Fruit fly (Drosophila melanogaster) whole organism, embryonic: ENCODE data around the gene UbcE2H.
A peak's percentile ranks its signal among the peaks of the same experiment; 100 is the strongest.

ENCODE experiments used
- Ada2b ChIP-seq: fragments of 200-800 bp; sonication (Bioruptor generic); IDR thresholded peaks from 2 replicates; pipeline ENCODE4 v1.3.6; 2022; ENCODE audit warnings: missing biosample characterization, missing genetic modification characterization
- CG10147 ChIP-seq: fragments of 200-800 bp; sonication (Bioruptor generic); optimal IDR thresholded peaks from 2 replicates; lab custom pipeline; 2019; ENCODE audit warnings: missing biosample characterization, mild to moderate bottlenecking, missing genetic modification characterization, moderate library complexity
- CG11093 ChIP-seq: fragments of 200-800 bp; sonication (Bioruptor generic); IDR thresholded peaks from 3 replicates; pipeline ENCODE4 v1.3.6; 2022; ENCODE audit warnings: missing biosample characterization, missing genetic modification characterization
- CG11504 ChIP-seq: fragments of 200-800 bp; sonication (Bioruptor generic); optimal IDR thresholded peaks from 3 replicates; lab custom pipeline; 2019; ENCODE audit warnings: missing biosample characterization, mild to moderate bottlenecking, missing genetic modification characterization, moderate library complexity
- CG12104 ChIP-seq: fragments of 200-800 bp; sonication (Bioruptor generic); optimal IDR thresholded peaks from 3 replicates; lab custom pipeline; 2016; ENCODE audit warnings: missing biosample characterization, missing genetic modification characterization
- CG14965 ChIP-seq: fragments of 200-800 bp; sonication (Bioruptor generic); optimal IDR thresholded peaks from 2 replicates; lab custom pipeline; 2016; ENCODE audit warnings: missing biosample characterization, missing genetic modification characterization, borderline replicate concordance
- CG15011 ChIP-seq: fragments of 200-800 bp; sonication (Bioruptor generic); optimal IDR thresholded peaks from 3 replicates; lab custom pipeline; 2018; ENCODE audit warnings: missing biosample characterization, mild to moderate bottlenecking, missing genetic modification characterization
- CG15269 ChIP-seq: fragments of 200-800 bp; sonication (Bioruptor generic); optimal IDR thresholded peaks from 2 replicates; lab custom pipeline; 2018; ENCODE audit warnings: missing biosample characterization, mild to moderate bottlenecking, missing genetic modification characterization, moderate library complexity
- CG1529 ChIP-seq: fragments of 200-800 bp; sonication (Bioruptor generic); optimal IDR thresholded peaks from 3 replicates; lab custom pipeline; 2018; ENCODE audit warnings: missing biosample characterization, missing genetic modification characterization
- CG2712 ChIP-seq: fragments of 200-800 bp; optimal IDR thresholded peaks from 3 replicates; lab custom pipeline; 2019; ENCODE audit warnings: missing biosample characterization, mild to moderate bottlenecking, missing genetic modification characterization, moderate library complexity
- CG31388 ChIP-seq: fragments of 200-800 bp; sonication (Bioruptor generic); optimal IDR thresholded peaks from 2 replicates; lab custom pipeline; 2016; ENCODE audit warnings: missing biosample characterization, missing genetic modification characterization
- CG3281 ChIP-seq: fragments of 200-800 bp; sonication (Bioruptor generic); optimal IDR thresholded peaks from 3 replicates; lab custom pipeline; 2017; ENCODE audit warnings: missing biosample characterization, mild to moderate bottlenecking, missing genetic modification characterization
- CG3407 ChIP-seq: fragments of 200-800 bp; sonication (Bioruptor generic); optimal IDR thresholded peaks from 2 replicates; lab custom pipeline; 2018; ENCODE audit warnings: missing biosample characterization, mild to moderate bottlenecking, missing genetic modification characterization
- CG34376 ChIP-seq: fragments of 200-800 bp; sonication (Bioruptor generic); optimal IDR thresholded peaks from 2 replicates; lab custom pipeline; 2018; ENCODE audit warnings: missing biosample characterization, mild to moderate bottlenecking, missing genetic modification characterization
- CG7839 ChIP-seq: fragments of 200-800 bp; sonication (Bioruptor generic); optimal IDR thresholded peaks from 3 replicates; lab custom pipeline; 2018; ENCODE audit warnings: missing biosample characterization, mild to moderate bottlenecking, missing genetic modification characterization, moderate library complexity
- CG9215 ChIP-seq: fragments of 200-800 bp; sonication (Bioruptor generic); IDR thresholded peaks from 2 replicates; pipeline ENCODE4 v1.3.6; 2022; ENCODE audit warnings: missing biosample characterization, missing genetic modification characterization
- CG9797 ChIP-seq: fragments of 200-800 bp; sonication (Bioruptor generic); optimal IDR thresholded peaks from 3 replicates; lab custom pipeline; 2018; ENCODE audit warnings: missing biosample characterization, mild to moderate bottlenecking, missing genetic modification characterization
- Dad ChIP-seq: fragments of 200-800 bp; sonication (Bioruptor generic); optimal IDR thresholded peaks from 3 replicates; lab custom pipeline; 2016; ENCODE audit warnings: missing biosample characterization, missing genetic modification characterization
- Dref ChIP-seq: fragments of 200-800 bp; sonication (Bioruptor generic); IDR thresholded peaks from 2 replicates; pipeline ENCODE4 v1.3.6; 2022; ENCODE audit warnings: missing biosample characterization, missing genetic modification characterization
- E2f1 ChIP-seq: fragments of 200-800 bp; sonication (Bioruptor generic); IDR thresholded peaks from 2 replicates; pipeline ENCODE4 v1.3.6; 2022; ENCODE audit warnings: missing biosample characterization, missing genetic modification characterization
- HmgD ChIP-seq: fragments of 200-800 bp; sonication (Bioruptor generic); optimal IDR thresholded peaks from 3 replicates; lab custom pipeline; 2016; ENCODE audit warnings: missing biosample characterization, missing genetic modification characterization
- Jarid2 ChIP-seq: fragments of 200-800 bp; sonication (Bioruptor generic); optimal IDR thresholded peaks from 3 replicates; lab custom pipeline; 2017; ENCODE audit warnings: mild to moderate bottlenecking, missing biosample characterization, missing genetic modification reagents, missing genetic modification characterization
- Meics ChIP-seq: fragments of 200-800 bp; sonication (Bioruptor generic); optimal IDR thresholded peaks from 2 replicates; lab custom pipeline; 2017; ENCODE audit warnings: missing biosample characterization, mild to moderate bottlenecking, missing genetic modification characterization
- Myb ChIP-seq: fragments of 200-800 bp; sonication (Bioruptor generic); optimal IDR thresholded peaks from 2 replicates; lab custom pipeline; 2016; ENCODE audit warnings: missing biosample characterization, missing genetic modification characterization
- Opbp ChIP-seq: fragments of 200-800 bp; sonication (Bioruptor generic); IDR thresholded peaks from 3 replicates; pipeline ENCODE4 v1.3.6; 2022; ENCODE audit warnings: missing biosample characterization, missing genetic modification characterization; ENCODE audit not compliant: partially characterized antibody
- Sry-δ ChIP-seq: fragments of 200-800 bp; sonication (Bioruptor generic); optimal IDR thresholded peaks from 2 replicates; lab custom pipeline; 2016; ENCODE audit warnings: missing biosample characterization, missing genetic modification characterization
- Ssrp ChIP-seq: fragments of 200-800 bp; sonication (Bioruptor generic); optimal IDR thresholded peaks from 2 replicates; lab custom pipeline; 2018; ENCODE audit warnings: missing biosample characterization, mild to moderate bottlenecking, missing genetic modification characterization, moderate library complexity
- Stat92E ChIP-seq, 3 experiments: fragments of >200 bp in 2 of 3; fragments of 200-800 bp in 1 of 3; sonication (Bioruptor generic) in 1 of 3; optimal IDR thresholded peaks; 2 replicates each; lab custom pipeline; 2017 to 2019; ENCODE audit warnings: missing biosample characterization in 3 of 3, missing genetic modification characterization in 3 of 3, mild to moderate bottlenecking in 1 of 3, moderate library complexity in 1 of 3
- Xbp1 ChIP-seq: fragments of 200-800 bp; sonication (Bioruptor generic); optimal IDR thresholded peaks from 3 replicates; lab custom pipeline; 2016; ENCODE audit warnings: missing biosample characterization, mild to moderate bottlenecking, missing genetic modification characterization
- az2 ChIP-seq: fragments of 200-800 bp; sonication (Bioruptor generic); optimal IDR thresholded peaks from 3 replicates; lab custom pipeline; 2016; ENCODE audit warnings: missing biosample characterization, missing genetic modification characterization
- da ChIP-seq: fragments of 200-800 bp; sonication (Bioruptor generic); optimal IDR thresholded peaks from 2 replicates; lab custom pipeline; 2016; ENCODE audit warnings: missing biosample characterization, missing genetic modification characterization
- emc ChIP-seq: fragments of 200-800 bp; sonication (Bioruptor generic); optimal IDR thresholded peaks from 2 replicates; lab custom pipeline; 2016; ENCODE audit warnings: missing biosample characterization, missing genetic modification characterization
- ems ChIP-seq: fragments of 200-800 bp; sonication (Bioruptor generic); optimal IDR thresholded peaks from 3 replicates; lab custom pipeline; 2016; ENCODE audit warnings: missing biosample characterization, missing genetic modification characterization
- eyg ChIP-seq: fragments of 200-800 bp; sonication (Bioruptor generic); optimal IDR thresholded peaks from 3 replicates; lab custom pipeline; 2016; ENCODE audit warnings: missing biosample characterization, missing genetic modification characterization
- gro ChIP-seq: fragments of 200-800 bp; sonication (Bioruptor generic); optimal IDR thresholded peaks from 2 replicates; lab custom pipeline; 2016; ENCODE audit warnings: missing biosample characterization, missing genetic modification characterization
- ham ChIP-seq: fragments of 200-800 bp; sonication (Bioruptor generic); IDR thresholded peaks from 2 replicates; pipeline ENCODE4 v1.3.6; 2022; ENCODE audit warnings: missing biosample characterization, missing genetic modification characterization
- hb ChIP-seq: fragments of 200-800 bp; sonication (Bioruptor generic); IDR thresholded peaks from 3 replicates; pipeline ENCODE4 v1.3.6; 2022; ENCODE audit warnings: missing biosample characterization, missing genetic modification characterization; ENCODE audit not compliant: partially characterized antibody
- nerfin-2 ChIP-seq: fragments of 200-800 bp; sonication (Bioruptor generic); IDR thresholded peaks from 2 replicates; pipeline ENCODE4 v1.3.6; 2022; ENCODE audit warnings: missing biosample characterization, missing genetic modification characterization; ENCODE audit not compliant: partially characterized antibody
- pfk ChIP-seq: fragments of 200-800 bp; sonication (Bioruptor generic); optimal IDR thresholded peaks from 2 replicates; lab custom pipeline; 2018; ENCODE audit warnings: missing biosample characterization, mild to moderate bottlenecking, missing genetic modification characterization, moderate library complexity
- ranshi ChIP-seq: fragments of 200-800 bp; sonication (Bioruptor generic); IDR thresholded peaks from 2 replicates; pipeline ENCODE4 v1.3.6; 2022; ENCODE audit warnings: missing biosample characterization, missing genetic modification characterization
- run ChIP-seq: fragments of 200-800 bp; sonication (Bioruptor generic); optimal IDR thresholded peaks from 3 replicates; lab custom pipeline; 2018; ENCODE audit warnings: missing biosample characterization, mild to moderate bottlenecking, missing genetic modification characterization
- schlank ChIP-seq: fragments of 200-800 bp; sonication (Bioruptor generic); optimal IDR thresholded peaks from 2 replicates; lab custom pipeline; 2018; ENCODE audit warnings: missing biosample characterization, mild to moderate bottlenecking, missing genetic modification characterization
- sd ChIP-seq: fragments of 200-800 bp; sonication (Bioruptor generic); optimal IDR thresholded peaks from 3 replicates; lab custom pipeline; 2018; ENCODE audit warnings: missing biosample characterization, mild to moderate bottlenecking, missing genetic modification characterization, moderate library complexity
- slp2 ChIP-seq: fragments of 200-800 bp; sonication (Bioruptor generic); optimal IDR thresholded peaks from 2 replicates; lab custom pipeline; 2016; ENCODE audit warnings: missing biosample characterization, missing genetic modification characterization
- vfl ChIP-seq: fragments of 200-800 bp; sonication (Bioruptor generic); optimal IDR thresholded peaks from 2 replicates; lab custom pipeline; 2016; ENCODE audit warnings: missing biosample characterization, missing genetic modification characterization
- wdn ChIP-seq: fragments of 200-800 bp; sonication (Bioruptor generic); IDR thresholded peaks from 2 replicates; pipeline ENCODE4 v1.3.6; 2022; ENCODE audit warnings: missing biosample characterization, missing genetic modification characterization
- z ChIP-seq: fragments of 200-800 bp; sonication (Bioruptor generic); IDR thresholded peaks from 3 replicates; pipeline ENCODE4 v1.3.6; 2022; ENCODE audit warnings: missing biosample characterization, missing genetic modification characterization
- zen2 ChIP-seq: fragments of 200-800 bp; sonication (Bioruptor generic); IDR thresholded peaks from 3 replicates; pipeline ENCODE4 v1.3.6; 2022; ENCODE audit warnings: missing biosample characterization, missing genetic modification characterization; ENCODE audit not compliant: partially characterized antibody
- zf30C ChIP-seq: fragments of 200-800 bp; sonication (Bioruptor generic); optimal IDR thresholded peaks from 3 replicates; lab custom pipeline; 2018; ENCODE audit warnings: missing biosample characterization, mild to moderate bottlenecking, missing genetic modification characterization

UbcE2H gene

DNA sequence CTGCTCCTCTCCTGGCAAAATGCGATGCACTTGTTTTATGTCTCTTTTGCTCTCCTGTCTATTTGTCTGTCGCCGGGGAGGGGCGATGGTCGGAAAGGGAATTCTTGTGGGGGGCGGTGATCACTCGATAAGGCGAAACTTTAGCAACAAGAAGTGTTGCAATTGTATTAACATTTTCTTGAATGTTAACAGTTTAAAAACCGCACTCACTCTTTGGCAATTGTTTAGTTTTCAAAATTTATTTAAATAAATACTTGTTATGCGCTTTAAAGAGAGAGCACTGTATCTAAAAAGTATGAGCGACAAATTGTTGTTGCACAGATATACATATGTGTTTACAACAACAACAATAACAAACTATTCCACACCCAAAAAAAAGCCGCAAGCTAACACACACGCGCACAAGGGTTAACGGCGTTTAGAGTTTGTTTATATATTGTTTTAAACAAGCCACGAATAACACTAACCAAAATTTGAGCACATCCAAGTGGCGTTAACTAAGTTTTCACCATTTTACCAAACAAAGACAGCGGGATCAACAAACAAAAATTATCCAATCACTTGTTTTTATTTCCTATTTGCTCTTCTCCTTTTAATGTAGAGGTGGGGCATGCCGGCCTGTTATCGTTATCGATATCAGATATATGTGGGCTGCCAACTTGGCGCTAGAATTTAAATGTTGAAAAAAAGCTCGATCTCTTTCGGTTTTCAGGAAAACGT is 7.8 kb upstream of the UbcE2H start, which contains the start of gene CG2258 (continued):
- TF ChIP-seq CG11504 (tag; lab: Kevin White, UChicago), result peak; percentile 77
- TF ChIP-seq Dref (GFP tag; lab: Robert Waterston, UW), result peak; percentile 72
- no peak for TF ChIP-seq gro (GFP tag; lab: Kevin White, UChicago)
- TF ChIP-seq da (GFP tag; lab: Kevin White, UChicago), result no peak
- TF ChIP-seq Sry-δ, result peak; percentile 82
- TF ChIP-seq CG7839, result peak; percentile 92
- peak; percentile 60 for TF ChIP-seq CG12104 (GFP tag; lab: Kevin White, UChicago)
- TF ChIP-seq CG2712 (tag; lab: Kevin White, UChicago), result peak; percentile 88
- TF ChIP-seq Opbp (GFP tag; lab: Robert Waterston, UW), result no peak
- TF ChIP-seq ranshi (GFP tag; lab: Robert Waterston, UW), result peak; percentile 89
- TF ChIP-seq CG3281 (GFP tag; lab: Kevin White, UChicago), result peak; percentile 81
- peak; percentile 72; the same call in 2 of the 3 replicates for TF ChIP-seq CG11093
- peak; percentile 71 for TF ChIP-seq eyg
- peak; percentile 70 for TF ChIP-seq run
- TF ChIP-seq CG14965 (GFP tag; lab: Kevin White, UChicago), result peak; percentile 35
- peak; percentile 20 for TF ChIP-seq Ssrp (tag; lab: Kevin White, UChicago)
- TF ChIP-seq Dad (GFP tag; lab: Kevin White, UChicago), result no peak
- TF ChIP-seq ham (GFP tag; lab: Robert Waterston, UW), result peak; percentile 43; the same call in 1 of the 2 replicates
- peak; percentile 40 for TF ChIP-seq CG34376 (GFP tag; lab: Kevin White, UChicago)
- peak; percentile 44 for TF ChIP-seq Jarid2 (GFP tag; lab: Kevin White, UChicago)
- TF ChIP-seq ems (GFP tag; lab: Kevin White, UChicago), result peak; percentile 73
- peak; percentile 82 for TF ChIP-seq CG1529 (GFP tag; lab: Kevin White, UChicago)
- no peak for TF ChIP-seq vfl (GFP tag; lab: Kevin White, UChicago)
- TF ChIP-seq CG15011 (GFP tag; lab: Kevin White, UChicago), result peak; percentile 76
- TF ChIP-seq CG15269 (tag; lab: Kevin White, UChicago), result peak; percentile 91
- TF ChIP-seq Meics (GFP tag; lab: Kevin White, UChicago), result peak; percentile 82
- TF ChIP-seq CG9215, result peak; percentile 72
- peak; percentile 84 for TF ChIP-seq E2f1 (GFP tag; lab: Robert Waterston, UW)
- TF ChIP-seq wdn, result peak; percentile 63; the same call in 1 of the 2 replicates
- peak; percentile 59 for TF ChIP-seq sd (tag; lab: Kevin White, UChicago)
- 0 out of 3 replicates have a peak, but pooled peaks have one; percentile 15 for TF ChIP-seq zen2 (GFP tag; lab: Robert Waterston, UW)
- peak; percentile 75 for TF ChIP-seq CG10147 (GFP tag; lab: Kevin White, UChicago)
- TF ChIP-seq Xbp1 (GFP tag; lab: Kevin White, UChicago), result peak; percentile 87
- peak; percentile 75 for TF ChIP-seq CG3407 (GFP tag; lab: Kevin White, UChicago)
- TF ChIP-seq CG31388, result peak; percentile 68
- no peak for TF ChIP-seq pfk (GFP tag; lab: Kevin White, UChicago)
- peak; percentile 59 for TF ChIP-seq schlank
- peak; percentile 30 for TF ChIP-seq Myb (GFP tag; lab: Kevin White, UChicago)
- TF ChIP-seq hb, result no peak
- peak; percentile 85 for TF ChIP-seq az2 (GFP tag; lab: Kevin White, UChicago)
- TF ChIP-seq CG9797 (GFP tag; lab: Kevin White, UChicago), result no peak
- TF ChIP-seq HmgD, result no peak
- no peak for TF ChIP-seq Stat92E (GFP tag; optimal IDR thresholded peaks at IDR 0.05; lab: Kevin White, UChicago)
- no peak for TF ChIP-seq nerfin-2 (GFP tag; lab: Robert Waterston, UW)
- TF ChIP-seq z, result no peak
- peak; percentile 12 for TF ChIP-seq emc (GFP tag; lab: Kevin White, UChicago)
- TF ChIP-seq zf30C, result no peak
- TF ChIP-seq Ada2b (GFP tag; lab: Robert Waterston, UW), result peak; percentile 92
- peak; percentile 15 for TF ChIP-seq slp2 (GFP tag; lab: Kevin White, UChicago)
